Worm (Caenorhabditis elegans) whole organism, mixed stage, embryonic: Measurements from ENCODE around the gene F25B5.6.

Experiments
- hlh-1 ChIP-seq: fragments of 150-350 bp; optimal IDR thresholded peaks from 2 replicates; lab custom pipeline; 2014; ENCODE audit warnings: missing biosample characterization, missing genetic modification reagents, missing genetic modification characterization
- lin-13 ChIP-seq: fragments of 150-350 bp; optimal IDR thresholded peaks from 2 replicates; lab custom pipeline; 2014; ENCODE audit warnings: missing biosample characterization, missing genetic modification characterization
- nhr-12 ChIP-seq: fragments of 150-350 bp; optimal IDR thresholded peaks from 2 replicates; lab custom pipeline; 2014; ENCODE audit warnings: missing biosample characterization, missing genetic modification characterization
- pha-4 ChIP-seq: fragments of 150-350 bp; optimal IDR thresholded peaks from 2 replicates; lab custom pipeline; 2018; ENCODE audit warnings: missing biosample characterization, missing genetic modification reagents, missing genetic modification characterization
- snpc-4 ChIP-seq: fragments of 150-350 bp; optimal IDR thresholded peaks from 2 replicates; lab custom pipeline; 2014; ENCODE audit warnings: missing biosample characterization, missing genetic modification characterization

DNA sequence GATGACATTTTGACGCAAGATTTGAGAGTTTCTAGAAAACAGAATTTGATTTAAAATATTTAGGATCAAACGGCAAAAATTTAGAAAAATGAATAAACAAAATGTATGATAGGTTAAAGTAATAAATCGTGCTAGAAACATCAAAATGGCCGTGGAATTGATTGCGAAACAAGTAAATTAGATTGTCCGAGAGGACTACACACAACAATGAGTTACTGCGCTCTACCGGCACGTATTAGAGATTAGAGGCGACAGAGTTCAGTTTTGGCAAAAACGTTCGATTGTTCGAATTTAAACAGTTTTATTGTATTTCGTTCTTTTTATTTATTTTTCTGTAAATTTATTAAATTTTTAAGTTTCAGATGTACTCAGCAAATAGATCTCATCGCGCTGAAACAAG, 22.8 kb downstream of the F25B5.6 start, which contains the start of the genes dnc-2 and bcl-7:
- TF ChIP-seq nhr-12 (tag; lab: Kevin White, UChicago) (no peak), hlh-1 (no peak), snpc-4 (no peak), lin-13 (tag; lab: Kevin White, UChicago) (peak; percentile 9), pha-4 (tag; lab: Kevin White, UChicago) (peak; percentile 1)
